Fruit fly (Drosophila melanogaster) whole organism, embryonic: ENCODE measurements around the gene CG34287.

Experiments
- Atf-2 ChIP-seq: fragments of 200-800 bp; sonication (Bioruptor generic); optimal IDR thresholded peaks from 2 replicates; lab custom pipeline; 2016; ENCODE audit warnings: missing biosample characterization, missing genetic modification characterization
- CG10209 ChIP-seq: fragments of 200-800 bp; sonication (Bioruptor generic); optimal IDR thresholded peaks from 3 replicates; lab custom pipeline; 2017; ENCODE audit warnings: missing biosample characterization, mild to moderate bottlenecking, missing genetic modification characterization, missing genetic modification reagents
- CG10267 ChIP-seq: fragments of 200-800 bp; sonication (Bioruptor generic); optimal IDR thresholded peaks from 2 replicates; lab custom pipeline; 2018; ENCODE audit warnings: missing biosample characterization, mild to moderate bottlenecking, missing genetic modification characterization, moderate library complexity
- CG11696 ChIP-seq: fragments of 200-800 bp; sonication (Bioruptor generic); IDR thresholded peaks from 2 replicates; pipeline ENCODE4 v1.3.6; 2022; ENCODE audit warnings: missing biosample characterization, missing genetic modification characterization
- CG12219 ChIP-seq: fragments of 200-800 bp; sonication (Bioruptor generic); optimal IDR thresholded peaks from 3 replicates; lab custom pipeline; 2018; ENCODE audit warnings: missing biosample characterization, mild to moderate bottlenecking, missing genetic modification characterization
- CG12299 ChIP-seq: fragments of 200-800 bp; sonication (Bioruptor generic); optimal IDR thresholded peaks from 2 replicates; lab custom pipeline; 2018; ENCODE audit warnings: missing biosample characterization, mild to moderate bottlenecking, missing genetic modification characterization
- CG13894 ChIP-seq: fragments of 200-800 bp; sonication (Bioruptor generic); optimal IDR thresholded peaks from 3 replicates; lab custom pipeline; 2018; ENCODE audit warnings: missing biosample characterization, mild to moderate bottlenecking, missing genetic modification characterization, moderate library complexity
- CG14860 ChIP-seq: fragments of 200-800 bp; sonication (Bioruptor generic); IDR thresholded peaks from 3 replicates; pipeline ENCODE4 v1.3.6; 2022; ENCODE audit warnings: missing biosample characterization, missing genetic modification characterization; ENCODE audit not compliant: partially characterized antibody
- CG15696 ChIP-seq: fragments of 200-800 bp; sonication (Bioruptor generic); optimal IDR thresholded peaks from 2 replicates; lab custom pipeline; 2019; ENCODE audit warnings: missing biosample characterization, mild to moderate bottlenecking, missing genetic modification characterization, moderate library complexity
- CG1647 ChIP-seq: fragments of 200-800 bp; sonication (Bioruptor generic); optimal IDR thresholded peaks from 3 replicates; lab custom pipeline; 2016; ENCODE audit warnings: missing biosample characterization, missing genetic modification characterization
- CG17612 ChIP-seq: fragments of 200-800 bp; sonication (Bioruptor generic); IDR thresholded peaks from 2 replicates; pipeline ENCODE4 v1.3.6; 2022; ENCODE audit warnings: missing biosample characterization, missing genetic modification characterization
- CG17829 ChIP-seq: fragments of 200-800 bp; optimal IDR thresholded peaks from 2 replicates; lab custom pipeline; 2019; ENCODE audit warnings: missing biosample characterization, mild to moderate bottlenecking, missing genetic modification characterization, moderate library complexity
- CG18011 ChIP-seq: fragments of 200-800 bp; sonication (Bioruptor generic); optimal IDR thresholded peaks from 2 replicates; lab custom pipeline; 2017; ENCODE audit warnings: missing biosample characterization, missing genetic modification characterization, mild to moderate bottlenecking, moderate library complexity, missing genotype
- CG18476 ChIP-seq: fragments of 200-800 bp; sonication (Bioruptor generic); optimal IDR thresholded peaks from 2 replicates; lab custom pipeline; 2016; ENCODE audit warnings: missing biosample characterization, mild to moderate bottlenecking, missing genetic modification characterization
- CG2120 ChIP-seq: fragments of 200-800 bp; sonication (Bioruptor generic); optimal IDR thresholded peaks from 3 replicates; lab custom pipeline; 2016; ENCODE audit warnings: missing biosample characterization, missing genetic modification characterization
- CG2199 ChIP-seq: fragments of 200-800 bp; sonication (Bioruptor generic); IDR thresholded peaks from 3 replicates; pipeline ENCODE4 v1.3.6; 2022; ENCODE audit warnings: missing biosample characterization, missing genetic modification characterization
- CG2202 ChIP-seq: fragments of 200-800 bp; sonication (Bioruptor generic); optimal IDR thresholded peaks from 2 replicates; lab custom pipeline; 2018; ENCODE audit warnings: missing biosample characterization, mild to moderate bottlenecking, missing genetic modification characterization
- CG30403 ChIP-seq: fragments of 200-800 bp; sonication (Bioruptor generic); optimal IDR thresholded peaks from 3 replicates; lab custom pipeline; 2016; ENCODE audit warnings: missing biosample characterization, missing genetic modification characterization
- CG32532 ChIP-seq: fragments of 200-800 bp; sonication (Bioruptor generic); IDR thresholded peaks from 2 replicates; pipeline ENCODE4 v1.3.6; 2022; ENCODE audit warnings: missing biosample characterization, missing genetic modification characterization
- CG3838 ChIP-seq: fragments of 200-800 bp; sonication (Bioruptor generic); optimal IDR thresholded peaks from 3 replicates; lab custom pipeline; 2016; ENCODE audit warnings: missing biosample characterization, missing genetic modification characterization
- CG3847 ChIP-seq: fragments of 200-800 bp; sonication (Bioruptor generic); IDR thresholded peaks from 2 replicates; pipeline ENCODE4 v1.3.6; 2022; ENCODE audit warnings: missing biosample characterization, missing genetic modification characterization
- CG4424 ChIP-seq: fragments of 200-800 bp; sonication (Bioruptor generic); optimal IDR thresholded peaks from 3 replicates; lab custom pipeline; 2016; ENCODE audit warnings: missing biosample characterization, missing genetic modification characterization
- CG4617 ChIP-seq: fragments of 200-800 bp; sonication (Bioruptor generic); optimal IDR thresholded peaks from 3 replicates; lab custom pipeline; 2016; ENCODE audit warnings: missing biosample characterization, missing genetic modification characterization, borderline replicate concordance
- CG6272 ChIP-seq: fragments of 200-800 bp; sonication (Bioruptor generic); IDR thresholded peaks from 2 replicates; pipeline ENCODE4 v1.3.6; 2022; ENCODE audit warnings: missing biosample characterization, missing genetic modification characterization
- CG7357 ChIP-seq: fragments of 200-800 bp; sonication (Bioruptor generic); IDR thresholded peaks from 3 replicates; pipeline ENCODE4 v1.3.6; 2022; ENCODE audit warnings: missing biosample characterization, missing genetic modification characterization
- CG8359 ChIP-seq: fragments of 200-800 bp; sonication (Bioruptor generic); optimal IDR thresholded peaks from 2 replicates; lab custom pipeline; 2017; ENCODE audit warnings: missing biosample characterization, mild to moderate bottlenecking, missing genetic modification characterization, borderline replicate concordance
- CG9215 ChIP-seq: fragments of 200-800 bp; sonication (Bioruptor generic); IDR thresholded peaks from 2 replicates; pipeline ENCODE4 v1.3.6; 2022; ENCODE audit warnings: missing biosample characterization, missing genetic modification characterization
- Gug ChIP-seq: fragments of 200-800 bp; sonication (Bioruptor generic); IDR thresholded peaks from 4 replicates; pipeline ENCODE4 v1.3.6; 2022; ENCODE audit warnings: missing biosample characterization, missing genetic modification characterization
- Myb ChIP-seq: fragments of 200-800 bp; sonication (Bioruptor generic); optimal IDR thresholded peaks from 2 replicates; lab custom pipeline; 2016; ENCODE audit warnings: missing biosample characterization, missing genetic modification characterization
- Sox100B ChIP-seq: fragments of 200-800 bp; sonication (Bioruptor generic); optimal IDR thresholded peaks from 3 replicates; lab custom pipeline; 2018; ENCODE audit warnings: missing biosample characterization, mild to moderate bottlenecking, missing genetic modification characterization
- bcd ChIP-seq: fragments of 200-800 bp; sonication (Bioruptor generic); optimal IDR thresholded peaks from 2 replicates; lab custom pipeline; 2017; ENCODE audit warnings: missing biosample characterization, mild to moderate bottlenecking, missing genetic modification characterization
- br ChIP-seq: fragments of >200 bp; optimal IDR thresholded peaks from 2 replicates; lab custom pipeline; 2017
- chif ChIP-seq, 2 experiments: fragments of 200-800 bp; sonication (Bioruptor generic); optimal IDR thresholded peaks; 3 replicates each; lab custom pipeline; 2016; ENCODE audit warnings: missing biosample characterization in 2 of 2, missing genetic modification characterization in 2 of 2
- chm ChIP-seq: fragments of 200-800 bp; sonication (Bioruptor generic); IDR thresholded peaks from 2 replicates; pipeline ENCODE4 v1.3.6; 2022; ENCODE audit warnings: missing biosample characterization, missing genetic modification characterization
- dpn ChIP-seq, 2 experiments: fragments of 200-800 bp; sonication (Bioruptor generic); optimal IDR thresholded peaks; 3 replicates each; lab custom pipeline; 2016; ENCODE audit warnings: missing biosample characterization in 2 of 2, missing genetic modification characterization in 2 of 2
- grau ChIP-seq: fragments of 200-800 bp; optimal IDR thresholded peaks from 3 replicates; lab custom pipeline; 2019; ENCODE audit warnings: missing biosample characterization, mild to moderate bottlenecking, missing genetic modification characterization, moderate library complexity
- gsb ChIP-seq: fragments of 200-800 bp; sonication (Bioruptor generic); IDR thresholded peaks from 2 replicates; pipeline ENCODE4 v1.3.6; 2022; ENCODE audit warnings: missing biosample characterization, missing genetic modification characterization
- hb ChIP-seq: fragments of 200-800 bp; sonication (Bioruptor generic); IDR thresholded peaks from 3 replicates; pipeline ENCODE4 v1.3.6; 2022; ENCODE audit warnings: missing biosample characterization, missing genetic modification characterization; ENCODE audit not compliant: partially characterized antibody
- jigr1 ChIP-seq: fragments of 200-800 bp; sonication (Bioruptor generic); IDR thresholded peaks from 3 replicates; pipeline ENCODE4 v1.3.6; 2022; ENCODE audit warnings: missing biosample characterization, missing genetic modification characterization
- ken ChIP-seq: fragments of 200-800 bp; sonication (Bioruptor generic); IDR thresholded peaks from 3 replicates; pipeline ENCODE4 v1.3.6; 2022; ENCODE audit warnings: missing biosample characterization, missing genetic modification characterization
- lilli ChIP-seq: fragments of 200-800 bp; sonication (Bioruptor generic); optimal IDR thresholded peaks from 3 replicates; lab custom pipeline; 2016; ENCODE audit warnings: missing biosample characterization, missing genetic modification characterization
- luna ChIP-seq: fragments of 200-800 bp; sonication (Bioruptor generic); optimal IDR thresholded peaks from 2 replicates; lab custom pipeline; 2016; ENCODE audit warnings: missing biosample characterization, missing genetic modification characterization
- org-1 ChIP-seq: fragments of 200-800 bp; sonication (Bioruptor generic); optimal IDR thresholded peaks from 2 replicates; lab custom pipeline; 2017; ENCODE audit warnings: missing biosample characterization, missing genetic modification characterization
- p53 ChIP-seq: fragments of 200-800 bp; sonication (Bioruptor generic); optimal IDR thresholded peaks from 2 replicates; lab custom pipeline; 2016; ENCODE audit warnings: missing biosample characterization, missing genetic modification characterization
- pum ChIP-seq: fragments of 200-800 bp; sonication (Bioruptor generic); optimal IDR thresholded peaks from 2 replicates; lab custom pipeline; 2016; ENCODE audit warnings: missing biosample characterization, missing genetic modification characterization
- repo ChIP-seq: fragments of 200-800 bp; sonication (Bioruptor generic); optimal IDR thresholded peaks from 2 replicates; lab custom pipeline; 2016; ENCODE audit warnings: missing biosample characterization, missing genetic modification characterization
- sqz ChIP-seq: fragments of 200-800 bp; sonication (Bioruptor generic); optimal IDR thresholded peaks from 3 replicates; lab custom pipeline; 2018; ENCODE audit warnings: missing biosample characterization, mild to moderate bottlenecking, missing genetic modification characterization
- wor ChIP-seq: fragments of 200-800 bp; sonication (Bioruptor generic); IDR thresholded peaks from 2 replicates; pipeline ENCODE4 v1.3.6; 2022; ENCODE audit warnings: missing biosample characterization, missing genetic modification characterization

The CG34287 gene

DNA sequence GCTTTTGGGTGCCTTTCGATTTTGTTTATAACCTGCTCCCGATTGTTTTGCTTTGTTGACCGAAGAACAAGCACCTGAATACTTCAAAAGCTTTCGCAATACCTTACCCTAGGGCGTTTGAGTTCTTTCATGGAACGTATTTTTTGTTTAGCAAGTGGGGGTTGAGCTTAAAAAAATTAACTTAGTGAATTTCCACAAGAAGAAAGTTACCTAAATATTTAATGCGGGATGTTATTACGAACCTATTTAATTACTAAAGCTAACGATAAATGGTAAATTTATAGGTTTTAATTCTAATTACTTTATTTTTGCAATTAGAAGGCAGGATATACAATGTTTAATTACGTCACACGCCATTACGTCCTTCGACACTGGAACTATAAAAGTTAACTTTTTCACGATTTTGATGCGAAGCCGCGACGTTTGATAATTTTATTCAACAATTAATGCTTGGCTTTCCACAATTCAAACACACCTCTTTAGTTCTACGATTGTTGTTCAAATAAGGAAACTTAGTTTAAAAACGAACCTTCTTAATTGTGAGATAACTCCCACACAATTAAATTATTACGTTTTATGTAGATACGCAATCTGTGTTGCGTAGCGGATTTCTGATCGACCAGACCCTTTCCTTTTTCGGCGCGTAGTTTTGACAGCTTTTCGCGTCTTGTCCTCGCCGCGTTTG is 8.2 kb downstream of the CG34287 start (continued):
- TF ChIP-seq dpn (GFP tag; optimal IDR thresholded peaks at IDR 0.05; lab: Kevin White, UChicago) (peak; percentile 16 to 47), org-1 (peak; percentile 7), CG15696 (no peak), CG18476 (GFP tag; lab: Kevin White, UChicago) (peak; percentile 16), CG30403 (GFP tag; lab: Kevin White, UChicago) (peak; percentile 69), CG3847 (GFP tag; lab: Robert Waterston, UW) (peak; percentile 4; the same call in 1 of the 2 replicates), pum (GFP tag; lab: Kevin White, UChicago) (peak; percentile 52), lilli (GFP tag; lab: Kevin White, UChicago) (peak; percentile 53), CG7357 (no peak), CG2120 (peak; percentile 74), Atf-2 (GFP tag; lab: Kevin White, UChicago) (peak; percentile 21), CG9215 (GFP tag; lab: Robert Waterston, UW) (peak; percentile 36; the same call in 1 of the 2 replicates), CG10209 (peak; percentile 32), repo (GFP tag; lab: Kevin White, UChicago) (no peak), CG4424 (peak; percentile 1), Gug (GFP tag; lab: Robert Waterston, UW) (peak; percentile 56; the same call in 2 of the 4 replicates), CG32532 (GFP tag; lab: Robert Waterston, UW) (peak; percentile 71), CG1647 (GFP tag; lab: Kevin White, UChicago) (no peak), CG11696 (GFP tag; lab: Robert Waterston, UW) (peak; percentile 31; the same call in 1 of the 2 replicates)
- TF ChIP-seq, all 482 proteins: peak for 118

DNA sequence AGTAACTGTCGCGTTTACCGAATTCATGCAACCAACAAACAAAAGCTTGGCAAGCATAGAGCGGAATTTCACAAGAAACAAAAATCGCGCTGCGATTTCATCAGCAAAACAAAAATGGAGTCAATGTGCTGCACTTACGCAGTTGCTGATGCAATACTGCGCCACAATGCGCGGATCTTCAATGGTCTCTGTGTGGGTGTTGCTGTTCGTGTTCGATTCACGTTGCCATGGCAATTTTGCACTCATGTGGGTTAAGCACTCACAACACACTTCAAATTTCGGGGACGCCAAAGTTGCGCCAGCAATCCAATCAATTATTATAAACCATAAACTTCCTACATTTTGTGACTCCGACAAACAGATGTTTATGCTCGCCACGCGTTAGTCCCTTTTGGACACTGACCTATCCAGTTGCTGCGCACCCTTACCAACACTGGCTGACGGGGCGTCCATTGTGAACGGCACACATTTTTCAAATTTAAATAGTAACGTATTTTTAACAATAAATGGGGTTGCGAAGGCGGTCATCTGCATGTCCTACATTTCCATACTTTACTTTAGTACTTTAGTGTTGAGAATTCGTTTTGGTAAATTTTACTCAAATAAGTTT is 9.0 kb downstream of the CG34287 start, which contains the start of gene CG2017:
TSS of gene CG2017 (minus strand) at position 374 of the 610 bp plus-strand sequence.
- TF ChIP-seq CG2199, result peak; percentile 77; the same call in 2 of the 3 replicates
- no peak for TF ChIP-seq Sox100B (GFP tag; lab: Kevin White, UChicago)
- peak; percentile 33 for TF ChIP-seq pum (GFP tag; lab: Kevin White, UChicago)
- no peak for TF ChIP-seq CG17612 (GFP tag; lab: Robert Waterston, UW)
- no peak for TF ChIP-seq CG18011 (GFP tag; lab: Kevin White, UChicago)
- TF ChIP-seq ken (GFP tag; lab: Robert Waterston, UW), result peak; percentile 69; the same call in 2 of the 3 replicates
- 0 out of 2 replicates have a peak, but pooled peaks have one; percentile 18 for TF ChIP-seq CG6272 (GFP tag; lab: Robert Waterston, UW)
- no peak for TF ChIP-seq CG12219
- peak; percentile 56 for TF ChIP-seq dpn (GFP tag; optimal IDR thresholded peaks at IDR 0.05; lab: Kevin White, UChicago)
- TF ChIP-seq CG13894 (tag; lab: Kevin White, UChicago), result peak; percentile 1
- TF ChIP-seq chif (GFP tag; optimal IDR thresholded peaks at IDR 0.05; lab: Kevin White, UChicago), result peak; percentile 45 to 51
- peak; percentile 84 for TF ChIP-seq CG4617 (GFP tag; lab: Kevin White, UChicago)
- TF ChIP-seq wor (GFP tag; lab: Robert Waterston, UW), result no peak
- no peak for TF ChIP-seq gsb (GFP tag; lab: Robert Waterston, UW)
- no peak for TF ChIP-seq hb (GFP tag; lab: Robert Waterston, UW)
- TF ChIP-seq jigr1 (GFP tag; lab: Robert Waterston, UW), result no peak
- peak; percentile 100 for TF ChIP-seq Myb (GFP tag; lab: Kevin White, UChicago)
- TF ChIP-seq grau (tag; lab: Kevin White, UChicago), result peak; percentile 36
- TF ChIP-seq chm (GFP tag; lab: Robert Waterston, UW), result no peak
- no peak for TF ChIP-seq sqz (GFP tag; lab: Kevin White, UChicago)
- TF ChIP-seq p53 (GFP tag; lab: Kevin White, UChicago), result peak; percentile 67
- no peak for TF ChIP-seq CG3838 (GFP tag; lab: Kevin White, UChicago)
- no peak for TF ChIP-seq CG12299 (tag; lab: Kevin White, UChicago)
- no peak for TF ChIP-seq CG8359
- no peak for TF ChIP-seq CG2202 (tag; lab: Kevin White, UChicago)
- TF ChIP-seq CG14860, result no peak
- peak; percentile 43 for TF ChIP-seq luna (GFP tag; lab: Kevin White, UChicago)
- TF ChIP-seq br (lab: Kevin White, UChicago), result no peak
- TF ChIP-seq CG30403 (GFP tag; lab: Kevin White, UChicago), result peak; percentile 26
- TF ChIP-seq CG17829 (tag; lab: Kevin White, UChicago), result peak; percentile 49
- peak; percentile 50 for TF ChIP-seq bcd (GFP tag; lab: Kevin White, UChicago)
- TF ChIP-seq CG10267, result peak; percentile 98
